Worm (Caenorhabditis elegans) whole organism, mixed stage, embryonic: ENCODE results near the gene rabx-5.

Source experiments
- M03D4.4 ChIP-seq: sonication (generic microtip); optimal IDR thresholded peaks from 2 replicates; lab custom pipeline; 2017; ENCODE audit warnings: mild to moderate bottlenecking, missing genetic modification characterization, missing compliant biosample characterization
- bed-3 ChIP-seq: fragments of 200-800 bp; sonication (Bioruptor generic); optimal IDR thresholded peaks from 3 replicates; lab custom pipeline; 2018; ENCODE audit warnings: mild to moderate bottlenecking, missing genetic modification characterization, moderate library complexity, missing compliant biosample characterization
- blmp-1 ChIP-seq: fragments of 150-350 bp; optimal IDR thresholded peaks from 2 replicates; lab custom pipeline; 2014; ENCODE audit warnings: missing biosample characterization, missing genetic modification characterization
- ceh-39 ChIP-seq: fragments of 150-350 bp; optimal IDR thresholded peaks from 2 replicates; lab custom pipeline; 2014; ENCODE audit warnings: missing biosample characterization, missing genetic modification characterization
- ceh-83 ChIP-seq: fragments of 200-800 bp; sonication (Bioruptor generic); optimal IDR thresholded peaks from 2 replicates; lab custom pipeline; 2018; ENCODE audit warnings: mild to moderate bottlenecking, missing genetic modification characterization, missing compliant biosample characterization
- ces-1 ChIP-seq: fragments of 150-350 bp; optimal IDR thresholded peaks from 2 replicates; lab custom pipeline; 2014; ENCODE audit warnings: missing biosample characterization, missing genetic modification reagents, missing genetic modification characterization
- cnd-1 ChIP-seq: fragments of 200-800 bp; sonication (Bioruptor generic); optimal IDR thresholded peaks from 2 replicates; lab custom pipeline; 2018; ENCODE audit warnings: mild to moderate bottlenecking, missing genetic modification characterization, missing compliant biosample characterization
- drap-1 ChIP-seq: fragments of 200-800 bp; sonication (Bioruptor generic); optimal IDR thresholded peaks from 3 replicates; lab custom pipeline; 2018; ENCODE audit warnings: mild to moderate bottlenecking, missing genetic modification characterization, missing compliant biosample characterization
- elt-1 ChIP-seq: sonication (generic microtip); optimal IDR thresholded peaks from 2 replicates; lab custom pipeline; 2017; ENCODE audit warnings: missing genetic modification characterization, mild to moderate bottlenecking, missing compliant biosample characterization, antibody characterized with exemption, moderate library complexity, borderline replicate concordance; ENCODE audit not compliant: insufficient read depth
- elt-3 ChIP-seq: fragments of 150-350 bp; optimal IDR thresholded peaks from 2 replicates; lab custom pipeline; 2014; ENCODE audit warnings: missing biosample characterization, missing genetic modification characterization
- flh-1 ChIP-seq: fragments of 200-800 bp; sonication (Bioruptor generic); optimal IDR thresholded peaks from 2 replicates; lab custom pipeline; 2018; ENCODE audit warnings: mild to moderate bottlenecking, missing genetic modification characterization, moderate library complexity, missing compliant biosample characterization
- hlh-1 ChIP-seq: fragments of 150-350 bp; optimal IDR thresholded peaks from 2 replicates; lab custom pipeline; 2014; ENCODE audit warnings: missing biosample characterization, missing genetic modification reagents, missing genetic modification characterization
- lin-13 ChIP-seq: fragments of 150-350 bp; optimal IDR thresholded peaks from 2 replicates; lab custom pipeline; 2014; ENCODE audit warnings: missing biosample characterization, missing genetic modification characterization
- lin-32 ChIP-seq: fragments of 200-800 bp; sonication (Bioruptor generic); optimal IDR thresholded peaks from 2 replicates; lab custom pipeline; 2018; ENCODE audit warnings: mild to moderate bottlenecking, missing genetic modification characterization, missing compliant biosample characterization
- lsy-2 ChIP-seq: fragments of 150-350 bp; optimal IDR thresholded peaks from 2 replicates; lab custom pipeline; 2014; ENCODE audit warnings: missing biosample characterization, missing genetic modification characterization
- mab-5 ChIP-seq: fragments of 150-350 bp; optimal IDR thresholded peaks from 2 replicates; lab custom pipeline; 2014; ENCODE audit warnings: missing biosample characterization, missing genetic modification characterization
- mep-1 ChIP-seq: fragments of 150-350 bp; optimal IDR thresholded peaks from 2 replicates; lab custom pipeline; 2017; ENCODE audit warnings: missing biosample characterization, missing genetic modification reagents, missing genetic modification characterization, inconsistent platforms
- mls-2 ChIP-seq: sonication (generic microtip); optimal IDR thresholded peaks from 2 replicates; lab custom pipeline; 2016; ENCODE audit warnings: mild to moderate bottlenecking, missing genetic modification characterization, moderate library complexity, missing compliant biosample characterization
- nhr-12 ChIP-seq: fragments of 150-350 bp; optimal IDR thresholded peaks from 2 replicates; lab custom pipeline; 2014; ENCODE audit warnings: missing biosample characterization, missing genetic modification characterization
- nhr-2 ChIP-seq: fragments of 150-350 bp; optimal IDR thresholded peaks from 2 replicates; lab custom pipeline; 2014; ENCODE audit warnings: missing biosample characterization, missing genetic modification characterization
- nhr-237 ChIP-seq: fragments of 150-350 bp; optimal IDR thresholded peaks from 2 replicates; lab custom pipeline; 2014; ENCODE audit warnings: missing biosample characterization, missing genetic modification characterization
- nhr-28 ChIP-seq: fragments of 150-350 bp; optimal IDR thresholded peaks from 2 replicates; lab custom pipeline; 2014; ENCODE audit warnings: missing biosample characterization, missing genetic modification characterization
- nhr-76 ChIP-seq: sonication (generic microtip); optimal IDR thresholded peaks from 2 replicates; lab custom pipeline; 2017; ENCODE audit warnings: missing biosample characterization, missing genetic modification characterization
- pha-4 ChIP-seq: fragments of 150-350 bp; optimal IDR thresholded peaks from 2 replicates; lab custom pipeline; 2018; ENCODE audit warnings: missing biosample characterization, missing genetic modification reagents, missing genetic modification characterization
- sem-2 ChIP-seq: fragments of 200-800 bp; sonication (Bioruptor generic); optimal IDR thresholded peaks from 2 replicates; lab custom pipeline; 2018; ENCODE audit warnings: mild to moderate bottlenecking, missing genetic modification characterization, missing compliant biosample characterization
- snpc-4 ChIP-seq: fragments of 150-350 bp; optimal IDR thresholded peaks from 2 replicates; lab custom pipeline; 2014; ENCODE audit warnings: missing biosample characterization, missing genetic modification characterization
- sptf-1 ChIP-seq: sonication (generic microtip); optimal IDR thresholded peaks from 2 replicates; lab custom pipeline; 2017; ENCODE audit warnings: mild to moderate bottlenecking, missing genetic modification characterization, moderate library complexity, missing compliant biosample characterization
- tbx-8 ChIP-seq: fragments of 200-800 bp; sonication (Bioruptor generic); optimal IDR thresholded peaks from 2 replicates; lab custom pipeline; 2018; ENCODE audit warnings: mild to moderate bottlenecking, missing genetic modification characterization, moderate library complexity, missing compliant biosample characterization
- unc-120 ChIP-seq: sonication (generic microtip); optimal IDR thresholded peaks from 2 replicates; lab custom pipeline; 2017; ENCODE audit warnings: missing genetic modification characterization, missing compliant biosample characterization; ENCODE audit not compliant: poor library complexity, severe bottlenecking
- unc-39 ChIP-seq: fragments of 150-350 bp; optimal IDR thresholded peaks from 2 replicates; lab custom pipeline; 2014; ENCODE audit warnings: missing biosample characterization, missing genetic modification characterization
- unc-62 ChIP-seq: fragments of 150-350 bp; optimal IDR thresholded peaks from 2 replicates; lab custom pipeline; 2014; ENCODE audit warnings: missing biosample characterization, missing genetic modification reagents, missing genetic modification characterization
- zip-8 ChIP-seq: fragments of 150-350 bp; optimal IDR thresholded peaks from 2 replicates; lab custom pipeline; 2014; ENCODE audit warnings: missing biosample characterization, missing genetic modification characterization
- ztf-11 ChIP-seq: fragments of 150-350 bp; optimal IDR thresholded peaks from 2 replicates; lab custom pipeline; 2014; ENCODE audit warnings: missing biosample characterization, missing genetic modification characterization

Gene rabx-5

ce11 chrIII:10605049-10605448 is at the start of gene rabx-5:
TSS of gene rabx-5 (plus strand) at chrIII:10605349.
- TF ChIP-seq M03D4.4 (tag; lab: Kevin White, UChicago) = no peak
- TF ChIP-seq elt-1 (tag; lab: Kevin White, UChicago) = no peak
- TF ChIP-seq hlh-1 (tag; lab: Kevin White, UChicago) = no peak
- TF ChIP-seq zip-8 (tag; lab: Kevin White, UChicago) = no peak
- TF ChIP-seq mls-2 (tag; lab: Kevin White, UChicago) = no peak
- TF ChIP-seq unc-120 = no peak

ce11 chrIII:10557910-10558309 is 47.2 kb upstream of the rabx-5 start, which contains the start of gene T21C12.4:
TSS of gene T21C12.4 (minus strand) at chrIII:10558010.
- no peak for TF ChIP-seq snpc-4

ce11 chrIII:10560296-10560695 is 44.9 kb upstream of the rabx-5 start, which contains the start of gene rab-30:
TSS of gene rab-30 (plus strand) at chrIII:10560596.
- TF ChIP-seq mep-1 (tag; lab: Kevin White, UChicago) (no peak), nhr-28 (tag; lab: Kevin White, UChicago) (no peak), ces-1 (GFP tag; lab: Kevin White, UChicago) (no peak), cnd-1 (tag; lab: Kevin White, UChicago) (no peak), tbx-8 (GFP tag; lab: Kevin White, UChicago) (no peak), M03D4.4 (tag; lab: Kevin White, UChicago) (no peak), flh-1 (no peak), blmp-1 (tag; lab: Kevin White, UChicago) (no peak), pha-4 (no peak), drap-1 (GFP tag; lab: Kevin White, UChicago) (no peak), zip-8 (tag; lab: Kevin White, UChicago) (no peak), sem-2 (GFP tag; lab: Kevin White, UChicago) (no peak), nhr-12 (no peak), lin-13 (no peak), mab-5 (no peak), hlh-1 (tag; lab: Kevin White, UChicago) (no peak), unc-39 (no peak), nhr-2 (no peak), ceh-83 (GFP tag; lab: Kevin White, UChicago) (no peak), snpc-4 (no peak)
- TF ChIP-seq, all 35 proteins: peak for 0

- TF ChIP-seq ceh-39 = no peak
- no peak for TF ChIP-seq blmp-1 (tag; lab: Kevin White, UChicago)
- TF ChIP-seq nhr-2 = no peak
- TF ChIP-seq nhr-76 (tag; lab: Kevin White, UChicago) = no peak
- no peak for TF ChIP-seq nhr-28 (tag; lab: Kevin White, UChicago)
- TF ChIP-seq lsy-2 = no peak
- no peak for TF ChIP-seq pha-4
- TF ChIP-seq zip-8 (tag; lab: Kevin White, UChicago) = no peak
- TF ChIP-seq unc-62 (GFP tag; lab: Kevin White, UChicago) = no peak
- TF ChIP-seq M03D4.4 (tag; lab: Kevin White, UChicago) = no peak
- TF ChIP-seq unc-39 = no peak
- TF ChIP-seq lin-13 = no peak
- no peak for TF ChIP-seq mls-2 (tag; lab: Kevin White, UChicago)
- no peak for TF ChIP-seq hlh-1 (tag; lab: Kevin White, UChicago)
- TF ChIP-seq bed-3 (GFP tag; lab: Kevin White, UChicago) = no peak
- TF ChIP-seq tbx-8 (GFP tag; lab: Kevin White, UChicago) = no peak
Measured at ce11 chrIII:10561904-10562303, 43.2 kb upstream of the rabx-5 start, which contains the start of gene Y45F3A.1. TSS of gene Y45F3A.1 (minus strand) at chrIII:10561915.

ce11 chrIII:10562542-10562941 is 42.6 kb upstream of the rabx-5 start:
- TF ChIP-seq elt-1 (tag; lab: Kevin White, UChicago) (peak; percentile 41), lin-13 (no peak)

ce11 chrIII:10565926-10566325 is 39.2 kb upstream of the rabx-5 start, which contains the start of gene acdh-11:
TSS of gene acdh-11 (plus strand) at chrIII:10566258.
- TF ChIP-seq lin-32 (GFP tag; lab: Kevin White, UChicago) = no peak
- TF ChIP-seq nhr-237 (tag; lab: Kevin White, UChicago) = no peak
- no peak for TF ChIP-seq ceh-83 (GFP tag; lab: Kevin White, UChicago)
- TF ChIP-seq nhr-28 (tag; lab: Kevin White, UChicago) = no peak
- no peak for TF ChIP-seq unc-62 (GFP tag; lab: Kevin White, UChicago)
- TF ChIP-seq sptf-1 = no peak
- no peak for TF ChIP-seq zip-8 (tag; lab: Kevin White, UChicago)
- no peak for TF ChIP-seq nhr-12
- no peak for TF ChIP-seq elt-1 (tag; lab: Kevin White, UChicago)
- no peak for TF ChIP-seq unc-120
- TF ChIP-seq M03D4.4 (tag; lab: Kevin White, UChicago) = no peak
- no peak for TF ChIP-seq lin-13
- no peak for TF ChIP-seq ztf-11
- no peak for TF ChIP-seq bed-3 (GFP tag; lab: Kevin White, UChicago)
- no peak for TF ChIP-seq flh-1
- TF ChIP-seq cnd-1 (tag; lab: Kevin White, UChicago) = no peak
- no peak for TF ChIP-seq lsy-2
- no peak for TF ChIP-seq elt-3 (tag; lab: Kevin White, UChicago)
